Worm (Caenorhabditis elegans): Measurements from ENCODE around the gene ugt-36.

DNA sequence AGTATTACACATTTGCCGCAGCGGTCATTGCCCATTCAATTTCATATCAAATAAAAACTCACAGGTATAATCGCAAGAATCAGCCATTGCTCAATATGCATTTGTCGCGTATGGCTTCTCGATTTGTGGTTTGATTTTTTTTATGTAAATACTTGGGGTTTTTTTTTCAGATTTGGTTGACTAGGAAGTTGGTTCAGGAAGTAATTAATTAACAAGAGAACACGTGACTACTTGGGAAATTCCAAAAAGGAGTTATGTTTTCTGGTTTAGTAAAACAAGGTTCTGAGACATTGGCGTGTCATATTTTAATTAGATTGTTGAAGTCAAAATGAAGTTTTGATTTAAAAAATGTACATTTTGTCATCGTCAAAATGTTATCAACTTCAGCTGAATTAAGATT lies 35.8 kb upstream of the ugt-36 start, which contains the start of gene srx-36:
- TF ChIP-seq elt-2 (tag; optimal IDR thresholded peaks at IDR 0.05) (no peak), ztf-16 (tag; optimal IDR thresholded peaks at IDR 0.05) (no peak), fkh-10 (GFP tag; optimal IDR thresholded peaks at IDR 0.05) (no peak), syd-9 (tag; optimal IDR thresholded peaks at IDR 0.05) (no peak), unc-55 (GFP tag; optimal IDR thresholded peaks at IDR 0.05) (no peak)
